Worm (Caenorhabditis elegans) whole organism, L4/young adult: ENCODE results near the gene F29G6.1.

ENCODE experiments used
- W03F9.2 ChIP-seq: fragments of 150-350 bp; optimal IDR thresholded peaks from 2 replicates; lab custom pipeline; 2014; ENCODE audit warnings: missing biosample characterization, missing genetic modification characterization
- dao-5 ChIP-seq: sonication (generic microtip); optimal IDR thresholded peaks from 2 replicates; lab custom pipeline; 2016; ENCODE audit warnings: missing genotype, missing genetic modification characterization, moderate library complexity, missing compliant biosample characterization

ce11 chrX:11554522-11554921 is 52.5 kb downstream of the F29G6.1 start:
- TF ChIP-seq dao-5 (tag; lab: Kevin White, UChicago), result no peak
- no peak for TF ChIP-seq W03F9.2 (tag; lab: Kevin White, UChicago)
